Worm (Caenorhabditis elegans): ENCODE results near the gene rpc-11.

rpc-11 gene

ce11 chrIV:1433978-1434377, 24.1 kb upstream of the rpc-11 start:
- no peak for TF ChIP-seq snpc-4 (tag; optimal IDR thresholded peaks at IDR 0.05)

ce11 chrIV:1430261-1430660, 20.4 kb upstream of the rpc-11 start, which contains the start of gene Y77E11A.23:
Gene Y77E11A.23, minus strand, starts transcription at chrIV:1430367.
- no peak for TF ChIP-seq ztf-1 (GFP tag; conservative IDR thresholded peaks at IDR 0.05)
- no peak for TF ChIP-seq unc-55 (GFP tag; optimal IDR thresholded peaks at IDR 0.05)
- TF ChIP-seq nhr-12 (tag; optimal IDR thresholded peaks at IDR 0.05): no peak
- TF ChIP-seq aly-2 (tag; optimal IDR thresholded peaks at IDR 0.05): no peak
- TF ChIP-seq nhr-25 (tag; optimal IDR thresholded peaks at IDR 0.05): no peak
- no peak for TF ChIP-seq dmd-4 (tag; optimal IDR thresholded peaks at IDR 0.05)
- no peak for TF ChIP-seq ceh-82 (tag; optimal IDR thresholded peaks at IDR 0.05)
- no peak for TF ChIP-seq R02D3.7 (tag; optimal IDR thresholded peaks at IDR 0.05)
- TF ChIP-seq C34F6.9 (tag; optimal IDR thresholded peaks at IDR 0.05): no peak
- no peak for TF ChIP-seq lin-11 (tag; optimal IDR thresholded peaks at IDR 0.05)
- no peak for TF ChIP-seq blmp-1 (tag; optimal IDR thresholded peaks at IDR 0.05; ENCODE audit: insufficient read depth)

ce11 chrIV:1427283-1427682, 17.4 kb upstream of the rpc-11 start, which contains the start of gene clec-171:
Gene clec-171, minus strand, starts transcription at chrIV:1427383.
- no peak for TF ChIP-seq unc-55 (GFP tag; optimal IDR thresholded peaks at IDR 0.05)
- TF ChIP-seq ama-1 (optimal IDR thresholded peaks at IDR 0.05): no peak
- TF ChIP-seq gmeb-1 (tag; optimal IDR thresholded peaks at IDR 0.05): no peak
- no peak for TF ChIP-seq aly-2 (tag; optimal IDR thresholded peaks at IDR 0.05)
- TF ChIP-seq lin-39 (tag; optimal IDR thresholded peaks at IDR 0.05): no peak
- TF ChIP-seq F13H6.1 (tag; optimal IDR thresholded peaks at IDR 0.05): no peak
- no peak for TF ChIP-seq nhr-21 (tag; optimal IDR thresholded peaks at IDR 0.05)
- no peak for TF ChIP-seq unc-39 (tag; optimal IDR thresholded peaks at IDR 0.05)
- no peak for TF ChIP-seq nhr-25 (tag; optimal IDR thresholded peaks at IDR 0.05)
- no peak for TF ChIP-seq snpc-4 (tag; optimal IDR thresholded peaks at IDR 0.05)
- no peak for TF ChIP-seq ztf-4 (tag; optimal IDR thresholded peaks at IDR 0.05)
- no peak for TF ChIP-seq fos-1 (tag; optimal IDR thresholded peaks at IDR 0.05)
- TF ChIP-seq crh-2 (tag; optimal IDR thresholded peaks at IDR 0.05): no peak
- TF ChIP-seq mbf-1 (tag; optimal IDR thresholded peaks at IDR 0.05): no peak
- no peak for TF ChIP-seq ztf-11 (tag; optimal IDR thresholded peaks at IDR 0.05)
- no peak for TF ChIP-seq blmp-1 (tag; optimal IDR thresholded peaks at IDR 0.05; ENCODE audit: insufficient read depth)

- TF ChIP-seq mdl-1 (tag; optimal IDR thresholded peaks at IDR 0.05) (no peak), dmd-4 (tag; optimal IDR thresholded peaks at IDR 0.05) (no peak), ceh-82 (tag; optimal IDR thresholded peaks at IDR 0.05) (no peak), snpc-4 (tag; optimal IDR thresholded peaks at IDR 0.05) (no peak), ztf-4 (tag; optimal IDR thresholded peaks at IDR 0.05) (no peak), nhr-10 (tag; optimal IDR thresholded peaks at IDR 0.05) (no peak), unc-55 (GFP tag; optimal IDR thresholded peaks at IDR 0.05) (no peak), mbf-1 (tag; optimal IDR thresholded peaks at IDR 0.05) (no peak), unc-39 (tag; optimal IDR thresholded peaks at IDR 0.05) (no peak), fos-1 (tag; optimal IDR thresholded peaks at IDR 0.05) (no peak), ZK546.5 (tag; optimal IDR thresholded peaks at IDR 0.05) (no peak)
These were observed 15.1 kb upstream of the rpc-11 start, which contains the start of gene Y77E11A.8 for ce11 chrIV:1424962-1425361. Gene Y77E11A.8, minus strand, starts transcription at chrIV:1425062.

ce11 chrIV:1420603-1421002, 10.8 kb upstream of the rpc-11 start, which contains the start of gene jtr-1:
Gene jtr-1, plus strand, starts transcription at chrIV:1420929.
- TF ChIP-seq nhr-237 (tag; optimal IDR thresholded peaks at IDR 0.05) (no peak), nhr-23 (tag; optimal IDR thresholded peaks at IDR 0.05) (no peak), alr-1 (tag; optimal IDR thresholded peaks at IDR 0.05) (no peak), mdl-1 (tag; optimal IDR thresholded peaks at IDR 0.05) (no peak), sma-9 (GFP tag; optimal IDR thresholded peaks at IDR 0.05) (no peak), sma-9 (tag; optimal IDR thresholded peaks at IDR 0.05) (no peak), crh-2 (tag; optimal IDR thresholded peaks at IDR 0.05) (no peak), lin-13 (GFP tag; optimal IDR thresholded peaks at IDR 0.05) (no peak), snpc-4 (tag; optimal IDR thresholded peaks at IDR 0.05) (no peak), peb-1 (tag; optimal IDR thresholded peaks at IDR 0.05) (no peak)

Data from whole organism, L2 larva.